Fruit fly (Drosophila melanogaster): ENCODE measurements around the gene chico.
A peak's percentile ranks its signal among the peaks of the same experiment; 100 is the strongest.

chico gene

DNA sequence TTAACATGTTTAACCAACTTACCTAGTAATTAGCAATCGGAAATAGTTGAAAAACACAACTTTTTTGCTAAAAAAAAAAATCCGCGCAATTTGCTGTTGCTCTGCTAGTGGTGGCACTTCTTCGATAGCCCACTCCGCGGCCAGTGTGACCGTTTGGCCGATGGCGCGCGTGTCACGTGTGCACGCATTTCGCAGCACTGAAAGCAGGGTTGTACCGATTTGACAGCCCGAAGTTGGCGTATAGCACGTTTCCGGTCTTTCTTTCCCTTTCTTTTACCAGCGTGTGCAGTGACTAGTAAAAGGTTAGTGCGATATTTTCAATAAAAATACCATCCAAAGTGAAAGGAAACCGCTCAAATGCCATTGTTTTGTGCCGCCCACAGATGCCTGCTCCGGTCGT, 46.0 kb downstream of the chico start, which contains the start of the genes Ripalpha and RpL7 (continued):
- peak; percentile 99 for TF ChIP-seq kni (GFP tag; optimal IDR thresholded peaks at IDR 0.05)
- TF ChIP-seq Atf3 (GFP tag; optimal IDR thresholded peaks at IDR 0.05): peak; percentile 97
- peak; percentile 94 for TF ChIP-seq zen (tag; optimal IDR thresholded peaks at IDR 0.05)
- TF ChIP-seq HLH3B (GFP tag; IDR thresholded peaks at IDR 0.05): peak; percentile 95
- TF ChIP-seq CG10979 (tag; optimal IDR thresholded peaks at IDR 0.05): peak; percentile 86
- peak; percentile 70 for TF ChIP-seq Deaf1 (tag; optimal IDR thresholded peaks at IDR 0.05)
- peak; percentile 98 for TF ChIP-seq fu2 (GFP tag; optimal IDR thresholded peaks at IDR 0.05)
- TF ChIP-seq Dek (tag; optimal IDR thresholded peaks at IDR 0.05): peak; percentile 95
- TF ChIP-seq CG4328 (GFP tag; optimal IDR thresholded peaks at IDR 0.05): peak; percentile 99
- peak; percentile 98 for TF ChIP-seq CG7271 (tag; optimal IDR thresholded peaks at IDR 0.05)
- TF ChIP-seq CG18476 (GFP tag; optimal IDR thresholded peaks at IDR 0.05): peak; percentile 92
- peak; percentile 83 for TF ChIP-seq Dll (GFP tag; IDR thresholded peaks at IDR 0.05; ENCODE audit: partially characterized antibody)
- TF ChIP-seq CG14710 (tag; optimal IDR thresholded peaks at IDR 0.05): peak; percentile 97
- TF ChIP-seq Nf-YA (GFP tag; IDR thresholded peaks at IDR 0.05): peak; percentile 93
- peak; percentile 98 for TF ChIP-seq CG11398 (GFP tag; optimal IDR thresholded peaks at IDR 0.05)
- peak; percentile 93 for TF ChIP-seq CG31224 (GFP tag; IDR thresholded peaks at IDR 0.05)
- TF ChIP-seq CG14860 (GFP tag; IDR thresholded peaks at IDR 0.05; ENCODE audit: partially characterized antibody): peak; percentile 75
- TF ChIP-seq Kr (GFP tag; optimal IDR thresholded peaks at IDR 0.05): peak; percentile 95
- peak; percentile 88 for TF ChIP-seq vnd (GFP tag; IDR thresholded peaks at IDR 0.05; ENCODE audit: partially characterized antibody)
- TF ChIP-seq CG13123 (GFP tag; optimal IDR thresholded peaks at IDR 0.05): peak; percentile 97
- TF ChIP-seq CG16815 (GFP tag; optimal IDR thresholded peaks at IDR 0.05): peak; percentile 95
- peak; percentile 97 for TF ChIP-seq phol (tag; optimal IDR thresholded peaks at IDR 0.05)
- TF ChIP-seq prd (optimal IDR thresholded peaks at IDR 0.05): no peak
- TF ChIP-seq prd (GFP tag; IDR thresholded peaks at IDR 0.05): peak; percentile 91
- TF ChIP-seq Dad (GFP tag; optimal IDR thresholded peaks at IDR 0.05): peak; percentile 99
- peak; percentile 88 for TF ChIP-seq CG4730 (GFP tag; IDR thresholded peaks at IDR 0.05)
- peak; percentile 97 for TF ChIP-seq Bteb2 (GFP tag; optimal IDR thresholded peaks at IDR 0.05)
- TF ChIP-seq grn (GFP tag; optimal IDR thresholded peaks at IDR 0.05): peak; percentile 96
- TF ChIP-seq CG1529 (GFP tag; optimal IDR thresholded peaks at IDR 0.05): peak; percentile 95
- TF ChIP-seq CG12071 (GFP tag; optimal IDR thresholded peaks at IDR 0.05): peak; percentile 98
- peak; percentile 90 for TF ChIP-seq CG17829 (tag; optimal IDR thresholded peaks at IDR 0.05)
- TF ChIP-seq az2 (GFP tag; optimal IDR thresholded peaks at IDR 0.05): peak; percentile 96
- TF ChIP-seq CG17385 (GFP tag; optimal IDR thresholded peaks at IDR 0.05): peak; percentile 95
- TF ChIP-seq stc (GFP tag; IDR thresholded peaks at IDR 0.05): peak; percentile 90
- TF ChIP-seq CG14441 (GFP tag; IDR thresholded peaks at IDR 0.05): peak; percentile 93
- TF ChIP-seq mirr (GFP tag; optimal IDR thresholded peaks at IDR 0.05): peak; percentile 99
- peak; percentile 98 for TF ChIP-seq Bgb (GFP tag; IDR thresholded peaks at IDR 0.05; ENCODE audit: partially characterized antibody)
- TF ChIP-seq CG15601 (tag; optimal IDR thresholded peaks at IDR 0.05): peak; percentile 95
- TF ChIP-seq CG31441 (GFP tag; IDR thresholded peaks at IDR 0.05): peak; percentile 96
- peak; percentile 89 for TF ChIP-seq E2f2 (GFP tag; IDR thresholded peaks at IDR 0.05)
- peak; percentile 93 for TF ChIP-seq lmd (GFP tag; IDR thresholded peaks at IDR 0.05)
- peak; percentile 43 for TF ChIP-seq pros (GFP tag; optimal IDR thresholded peaks at IDR 0.05)
- TF ChIP-seq da (GFP tag; optimal IDR thresholded peaks at IDR 0.05): peak; percentile 98
- TF ChIP-seq unc-4 (GFP tag; IDR thresholded peaks at IDR 0.05; ENCODE audit: partially characterized antibody): peak; percentile 90
- peak; percentile 97 for TF ChIP-seq wdn (GFP tag; IDR thresholded peaks at IDR 0.05)
- TF ChIP-seq gcm (GFP tag; optimal IDR thresholded peaks at IDR 0.05): peak; percentile 92
- TF ChIP-seq sna (GFP tag; IDR thresholded peaks at IDR 0.05; ENCODE audit: partially characterized antibody): peak; percentile 75
- TF ChIP-seq CG12104 (GFP tag; optimal IDR thresholded peaks at IDR 0.05): peak; percentile 98
- TF ChIP-seq zfh1 (GFP tag; IDR thresholded peaks at IDR 0.05): peak; percentile 99
- peak; percentile 81 for TF ChIP-seq hbn (GFP tag; IDR thresholded peaks at IDR 0.05; ENCODE audit: partially characterized antibody)
